Fruit fly (Drosophila melanogaster) whole organism, adult: ENCODE data around the gene Clc.

Experiments used
- CG11617 ChIP-seq: fragments of 200-800 bp; sonication (Bioruptor generic); optimal IDR thresholded peaks from 2 replicates; lab custom pipeline; 2017; ENCODE audit warnings: mild to moderate bottlenecking, missing biosample characterization, missing genetic modification reagents, missing genetic modification characterization
- CG12768 ChIP-seq: fragments of 200-800 bp; sonication (Bioruptor generic); optimal IDR thresholded peaks from 2 replicates; lab custom pipeline; 2017; ENCODE audit warnings: missing biosample characterization, missing genetic modification characterization, mild to moderate bottlenecking, moderate library complexity, missing genetic modification reagents
- CG14711 ChIP-seq: fragments of 200-800 bp; sonication (Bioruptor generic); optimal IDR thresholded peaks from 2 replicates; lab custom pipeline; 2018; ENCODE audit warnings: missing biosample characterization, mild to moderate bottlenecking, missing genetic modification characterization, moderate library complexity
- CG1620 ChIP-seq: fragments of 200-800 bp; sonication (Bioruptor generic); optimal IDR thresholded peaks from 2 replicates; lab custom pipeline; 2016; ENCODE audit warnings: missing biosample characterization, missing genetic modification characterization
- CG33017 ChIP-seq: fragments of 200-800 bp; sonication (Bioruptor generic); optimal IDR thresholded peaks from 2 replicates; lab custom pipeline; 2018; ENCODE audit warnings: missing biosample characterization, mild to moderate bottlenecking, missing genetic modification characterization, moderate library complexity
- CG5204 ChIP-seq: fragments of 200-800 bp; sonication (Bioruptor generic); optimal IDR thresholded peaks from 2 replicates; lab custom pipeline; 2016; ENCODE audit warnings: missing biosample characterization, missing genetic modification characterization
- CG7045 ChIP-seq: fragments of 200-800 bp; sonication (Bioruptor generic); optimal IDR thresholded peaks from 2 replicates; lab custom pipeline; 2017; ENCODE audit warnings: missing biosample characterization, mild to moderate bottlenecking, missing genetic modification characterization
- CG7101 ChIP-seq: fragments of 200-800 bp; sonication (Bioruptor generic); optimal IDR thresholded peaks from 2 replicates; lab custom pipeline; 2018; ENCODE audit warnings: missing biosample characterization, mild to moderate bottlenecking, missing genetic modification characterization, moderate library complexity
- Clk ChIP-seq: fragments of 200-800 bp; sonication (Bioruptor generic); optimal IDR thresholded peaks from 2 replicates; lab custom pipeline; 2017; ENCODE audit warnings: missing biosample characterization, missing genetic modification characterization
- Crg-1 ChIP-seq: fragments of 200-800 bp; sonication (Bioruptor generic); optimal IDR thresholded peaks from 2 replicates; lab custom pipeline; 2016; ENCODE audit warnings: missing biosample characterization, missing genetic modification characterization
- Hr96 ChIP-seq: fragments of 200-800 bp; sonication (Bioruptor generic); optimal IDR thresholded peaks from 2 replicates; lab custom pipeline; 2016; ENCODE audit warnings: missing biosample characterization, missing genetic modification characterization
- Mnt ChIP-seq: fragments of 200-800 bp; sonication (Bioruptor generic); optimal IDR thresholded peaks from 2 replicates; lab custom pipeline; 2016; ENCODE audit warnings: missing biosample characterization, mild to moderate bottlenecking, missing genetic modification characterization
- bab1 ChIP-seq: fragments of 200-800 bp; sonication (Bioruptor generic); optimal IDR thresholded peaks from 3 replicates; lab custom pipeline; 2019; ENCODE audit warnings: missing biosample characterization, mild to moderate bottlenecking, missing genetic modification characterization, moderate library complexity
- cic ChIP-seq: fragments of 200-800 bp; sonication (Bioruptor generic); optimal IDR thresholded peaks from 2 replicates; lab custom pipeline; 2017; ENCODE audit warnings: missing biosample characterization, mild to moderate bottlenecking, missing genetic modification characterization, moderate library complexity
- cnc ChIP-seq, 2 experiments: fragments of >200 bp; optimal IDR thresholded peaks; 2 replicates each; lab custom pipeline; 2017
- kay ChIP-seq: fragments of 200-800 bp; sonication (Bioruptor generic); peaks from one replicate; lab custom pipeline; 2016; ENCODE audit warnings: missing biosample characterization, missing genetic modification characterization, borderline replicate concordance
- ovo ChIP-seq: fragments of 200-800 bp; sonication (Bioruptor generic); optimal IDR thresholded peaks from 2 replicates; lab custom pipeline; 2016; ENCODE audit warnings: missing biosample characterization, missing genetic modification characterization
- pad ChIP-seq: fragments of 200-800 bp; sonication (Bioruptor generic); optimal IDR thresholded peaks from 3 replicates; lab custom pipeline; 2017; ENCODE audit warnings: missing biosample characterization, missing genetic modification characterization, mild to moderate bottlenecking, moderate library complexity, missing genetic modification reagents
- tj ChIP-seq: fragments of 200-800 bp; sonication (Bioruptor generic); optimal IDR thresholded peaks from 3 replicates; lab custom pipeline; 2017; ENCODE audit warnings: missing biosample characterization, mild to moderate bottlenecking, missing genetic modification characterization, moderate library complexity
- toe ChIP-seq: fragments of 200-800 bp; sonication (Bioruptor generic); optimal IDR thresholded peaks from 2 replicates; lab custom pipeline; 2016; ENCODE audit warnings: missing biosample characterization, missing genetic modification characterization

Gene Clc

dm6 chr3L:20265514-20265913 is 24.7 kb downstream of the Clc start, which contains the start of gene CG32228:
Gene CG32228 (plus strand): TSS chr3L:20265814.
- TF ChIP-seq toe (GFP tag; lab: Kevin White, UChicago): no peak
- no peak for TF ChIP-seq Hr96
- no peak for TF ChIP-seq Crg-1 (GFP tag; lab: Kevin White, UChicago)
- TF ChIP-seq CG14711 (tag; lab: Kevin White, UChicago): no peak
- TF ChIP-seq bab1 (GFP tag; lab: Kevin White, UChicago): no peak
- no peak for TF ChIP-seq CG5204
- TF ChIP-seq tj (GFP tag; lab: Kevin White, UChicago): no peak

DNA sequence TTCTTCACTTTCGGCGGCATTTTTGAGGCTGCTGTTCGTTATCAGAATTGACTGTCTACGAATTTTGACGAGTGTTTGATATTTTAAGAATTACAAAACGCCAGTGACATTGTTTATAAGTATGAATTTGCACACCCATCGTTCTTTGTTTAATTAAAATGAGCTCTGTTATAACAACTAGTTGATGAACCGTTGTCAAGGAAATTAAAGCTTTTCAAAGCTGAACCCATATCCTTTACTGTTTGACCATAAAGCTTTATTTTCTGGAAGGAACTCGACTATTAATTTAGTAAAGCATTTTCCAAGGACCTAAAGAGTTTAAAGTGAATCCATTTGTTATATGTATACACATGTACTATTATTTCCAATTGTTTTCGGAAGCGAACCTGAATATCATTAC is 34.4 kb downstream of the Clc start, which contains the start of gene CG17122:
CG17122 (minus strand) TSS at position 101 of the 400 bp plus-strand sequence.
- no peak for TF ChIP-seq CG7101 (tag; lab: Kevin White, UChicago)
- no peak for TF ChIP-seq tj (GFP tag; lab: Kevin White, UChicago)

- TF ChIP-seq CG12768 (GFP tag; lab: Kevin White, UChicago) (no peak), Crg-1 (GFP tag; lab: Kevin White, UChicago) (no peak), ovo (GFP tag; lab: Kevin White, UChicago) (no peak), cnc (optimal IDR thresholded peaks at IDR 0.05; lab: Kevin White, UChicago) (no peak), pad (no peak), CG11617 (no peak)
These were observed 35.0 kb downstream of the Clc start for dm6 chr3L:20275886-20276285.

DNA sequence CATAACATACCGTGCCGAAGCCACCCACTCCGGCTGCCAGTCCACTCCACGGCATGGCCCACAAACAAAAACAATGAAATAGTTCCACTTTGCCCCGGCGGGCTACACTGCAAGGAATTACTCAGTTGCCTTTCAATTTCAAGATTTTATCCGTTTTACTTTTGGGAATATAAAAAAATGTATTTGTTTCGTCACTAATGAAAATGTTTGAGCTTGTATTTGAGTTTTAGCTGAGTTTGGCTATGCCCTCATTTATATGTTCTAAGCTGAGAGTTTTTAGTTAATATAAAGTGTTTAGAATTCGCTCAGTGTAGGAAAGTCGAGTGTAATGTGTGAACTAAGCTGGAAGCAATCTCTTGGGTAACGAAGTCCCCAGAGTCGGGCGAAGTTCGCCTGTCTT is 35.8 kb downstream of the Clc start:
- TF ChIP-seq toe (GFP tag; lab: Kevin White, UChicago): no peak
- no peak for TF ChIP-seq CG7045 (GFP tag; lab: Kevin White, UChicago)
- TF ChIP-seq Crg-1 (GFP tag; lab: Kevin White, UChicago): no peak
- no peak for TF ChIP-seq CG1620 (GFP tag; lab: Kevin White, UChicago)
- no peak for TF ChIP-seq Clk
- no peak for TF ChIP-seq kay
- TF ChIP-seq CG5204: no peak
- TF ChIP-seq Mnt (GFP tag; lab: Kevin White, UChicago): no peak
- TF ChIP-seq bab1 (GFP tag; lab: Kevin White, UChicago): no peak
- no peak for TF ChIP-seq CG33017 (tag; lab: Kevin White, UChicago)
- TF ChIP-seq cnc (optimal IDR thresholded peaks at IDR 0.05; lab: Kevin White, UChicago): no peak

- TF ChIP-seq CG11617 (no peak), tj (GFP tag; lab: Kevin White, UChicago) (no peak), bab1 (GFP tag; lab: Kevin White, UChicago) (no peak), CG7101 (tag; lab: Kevin White, UChicago) (no peak), CG12768 (GFP tag; lab: Kevin White, UChicago) (no peak), cic (GFP tag; lab: Kevin White, UChicago) (no peak), Clk (no peak), CG33017 (tag; lab: Kevin White, UChicago) (no peak), kay (no peak), CG1620 (GFP tag; lab: Kevin White, UChicago) (no peak), Crg-1 (GFP tag; lab: Kevin White, UChicago) (no peak), CG5204 (no peak), CG14711 (tag; lab: Kevin White, UChicago) (no peak), Hr96 (no peak), ovo (GFP tag; lab: Kevin White, UChicago) (no peak), Mnt (GFP tag; lab: Kevin White, UChicago) (no peak)
These were observed 40.4 kb downstream of the Clc start for dm6 chr3L:20281254-20281653.

DNA sequence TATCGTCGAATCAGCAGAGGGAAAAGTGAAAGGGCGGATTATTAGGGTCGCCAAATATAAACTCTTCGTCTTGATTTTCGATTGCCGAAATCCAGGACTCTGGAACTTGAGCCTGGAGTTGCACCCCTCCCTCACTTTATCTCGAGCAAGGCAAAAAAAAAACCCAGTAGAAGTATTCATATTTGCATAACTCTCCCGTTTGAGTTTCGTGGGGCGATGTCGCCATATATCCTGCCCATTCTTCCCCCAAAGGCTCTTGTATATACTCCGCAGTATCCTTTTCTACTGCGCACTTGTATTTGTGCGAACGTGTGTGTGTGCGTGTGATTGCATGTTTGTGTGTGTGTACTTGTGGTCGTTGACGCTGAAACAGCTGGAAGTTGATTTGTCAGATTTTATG is 46.2 kb downstream of the Clc start:
- no peak for TF ChIP-seq pad
- TF ChIP-seq cnc (optimal IDR thresholded peaks at IDR 0.05; lab: Kevin White, UChicago): no peak
- no peak for TF ChIP-seq CG12768 (GFP tag; lab: Kevin White, UChicago)
- TF ChIP-seq CG7045 (GFP tag; lab: Kevin White, UChicago): no peak
- no peak for TF ChIP-seq Mnt (GFP tag; lab: Kevin White, UChicago)
- TF ChIP-seq cic (GFP tag; lab: Kevin White, UChicago): no peak
- TF ChIP-seq tj (GFP tag; lab: Kevin White, UChicago): no peak
- TF ChIP-seq kay: no peak
- TF ChIP-seq Hr96: no peak
- no peak for TF ChIP-seq CG1620 (GFP tag; lab: Kevin White, UChicago)
- TF ChIP-seq CG7101 (tag; lab: Kevin White, UChicago): no peak
- TF ChIP-seq CG14711 (tag; lab: Kevin White, UChicago): no peak
- no peak for TF ChIP-seq Crg-1 (GFP tag; lab: Kevin White, UChicago)
- no peak for TF ChIP-seq CG5204
- no peak for TF ChIP-seq bab1 (GFP tag; lab: Kevin White, UChicago)
